Worm (Caenorhabditis elegans): ENCODE measurements around the gene nlp-63.

DNA sequence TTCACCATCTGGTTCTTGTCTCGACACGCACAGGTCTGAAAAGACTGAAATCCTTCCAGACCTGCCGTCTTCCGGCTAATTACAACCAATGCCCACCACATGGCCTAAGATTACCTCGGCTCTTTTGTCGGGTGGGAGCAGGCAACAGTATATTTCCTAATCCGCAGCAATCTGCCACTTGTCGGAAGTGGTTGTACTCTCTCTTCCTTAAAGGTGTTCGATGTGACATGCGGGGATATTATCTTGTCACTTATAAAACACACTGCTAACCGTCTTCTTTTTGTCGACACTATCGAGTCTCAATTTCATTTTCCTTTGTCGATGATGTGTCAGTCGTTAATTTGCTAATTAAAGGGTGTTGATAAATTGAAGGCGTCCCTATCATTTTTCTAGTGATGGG, 11.1 kb upstream of the nlp-63 start, which contains the start of gene F27E5.3:
- no peak for TF ChIP-seq flt-1 (GFP tag; IDR thresholded peaks at IDR 0.05)
- no peak for TF ChIP-seq med-1 (GFP tag; optimal IDR thresholded peaks at IDR 0.05; ENCODE audit: insufficient read depth)

Measured in whole organism, midembryonic.